Worm (Caenorhabditis elegans) whole organism, midembryonic: ENCODE measurements around the gene W02H3.3.
A peak's percentile ranks its signal among the peaks of the same experiment; 100 is the strongest.

Experiments used
- T22C8.4 ChIP-seq: fragments of 200-800 bp; sonication (Bioruptor generic); IDR thresholded peaks from 2 replicates; pipeline ENCODE4 v1.3.6; 2022; ENCODE audit warnings: missing genetic modification characterization, missing compliant biosample characterization
- cog-1 ChIP-seq: sonication (generic microtip); optimal IDR thresholded peaks from 2 replicates; lab custom pipeline; 2016; ENCODE audit warnings: missing genetic modification characterization, missing compliant biosample characterization
- flt-1 ChIP-seq: fragments of 200-800 bp; sonication (Bioruptor generic); IDR thresholded peaks from 2 replicates; pipeline ENCODE4 v1.3.6; 2022; ENCODE audit warnings: missing genetic modification characterization, missing compliant biosample characterization
- klf-2 ChIP-seq: fragments of 200-800 bp; sonication (Bioruptor generic); conservative IDR thresholded peaks from 2 replicates; pipeline ENCODE4 v1.3.6; 2022; ENCODE audit warnings: missing genetic modification reagents, missing genetic modification characterization, missing compliant biosample characterization
- med-1 ChIP-seq: sonication (generic microtip); optimal IDR thresholded peaks from 2 replicates; lab custom pipeline; 2017; ENCODE audit warnings: missing genetic modification characterization, mild to moderate bottlenecking, missing compliant biosample characterization, antibody characterized with exemption, missing genetic modification reagents; ENCODE audit not compliant: insufficient read depth
- ref-1 ChIP-seq: fragments of 200-800 bp; sonication (Bioruptor generic); conservative IDR thresholded peaks from 2 replicates; pipeline ENCODE4 v1.3.6; 2022; ENCODE audit warnings: missing genetic modification reagents, missing genetic modification characterization, missing compliant biosample characterization
- tab-1 ChIP-seq: fragments of 200-800 bp; sonication (Bioruptor generic); IDR thresholded peaks from 2 replicates; pipeline ENCODE4 v1.3.6; 2022; ENCODE audit warnings: missing genetic modification characterization, missing compliant biosample characterization
- ztf-23 ChIP-seq: fragments of 200-800 bp; sonication (Bioruptor generic); IDR thresholded peaks from 2 replicates; pipeline ENCODE4 v1.3.6; 2022; ENCODE audit warnings: missing genetic modification reagents, missing genetic modification characterization, missing compliant biosample characterization
- ztf-29 ChIP-seq: fragments of 200-800 bp; sonication (Bioruptor generic); IDR thresholded peaks from 2 replicates; pipeline ENCODE4 v1.3.6; 2022; ENCODE audit warnings: missing genetic modification reagents, missing genetic modification characterization, missing compliant biosample characterization

W02H3.3 gene

ce11 chrX:11085162-11085561 lies 12.8 kb downstream of the W02H3.3 start, which contains the start of gene W04G3.7:
Gene W04G3.7 (minus strand): TSS chrX:11085262.
- TF ChIP-seq ref-1 (GFP tag; lab: Robert Waterston, UW) (no peak), med-1 (GFP tag; lab: Kevin White, UChicago) (no peak), cog-1 (tag; lab: Kevin White, UChicago) (no peak), flt-1 (GFP tag; lab: Robert Waterston, UW) (no peak), ztf-23 (GFP tag; lab: Robert Waterston, UW) (no peak), T22C8.4 (GFP tag; lab: Robert Waterston, UW) (no peak), ztf-29 (GFP tag; lab: Robert Waterston, UW) (no peak), klf-2 (GFP tag; lab: Robert Waterston, UW) (no peak), tab-1 (GFP tag; lab: Robert Waterston, UW) (no peak)

- TF ChIP-seq med-1 (GFP tag; lab: Kevin White, UChicago) (no peak), cog-1 (tag; lab: Kevin White, UChicago) (no peak), T22C8.4 (GFP tag; lab: Robert Waterston, UW) (no peak), flt-1 (GFP tag; lab: Robert Waterston, UW) (no peak), klf-2 (GFP tag; lab: Robert Waterston, UW) (no peak), tab-1 (GFP tag; lab: Robert Waterston, UW) (no peak), ztf-29 (GFP tag; lab: Robert Waterston, UW) (no peak), ztf-23 (GFP tag; lab: Robert Waterston, UW) (no peak), ref-1 (GFP tag; lab: Robert Waterston, UW) (no peak)
Observed at ce11 chrX:11080170-11080728, 17.7 kb downstream of the W02H3.3 start, which contains the start of gene sulp-7. Gene sulp-7 (plus strand): TSS chrX:11080678.

ce11 chrX:11079667-11080066 lies 18.3 kb downstream of the W02H3.3 start, which contains the start of gene W04G3.13:
Gene W04G3.13 (minus strand): TSS chrX:11079767.
- TF ChIP-seq cog-1 (tag; lab: Kevin White, UChicago) (no peak), med-1 (GFP tag; lab: Kevin White, UChicago) (no peak), klf-2 (GFP tag; lab: Robert Waterston, UW) (no peak), ztf-23 (GFP tag; lab: Robert Waterston, UW) (no peak), ztf-29 (GFP tag; lab: Robert Waterston, UW) (no peak), tab-1 (GFP tag; lab: Robert Waterston, UW) (no peak), ref-1 (GFP tag; lab: Robert Waterston, UW) (no peak), T22C8.4 (GFP tag; lab: Robert Waterston, UW) (no peak)

ce11 chrX:11078150-11078549 lies 19.8 kb downstream of the W02H3.3 start, which contains the start of gene W04G3.10:
Gene W04G3.10 (minus strand): TSS chrX:11078250.
- TF ChIP-seq T22C8.4 (GFP tag; lab: Robert Waterston, UW): no peak
- no peak for TF ChIP-seq cog-1 (tag; lab: Kevin White, UChicago)
- no peak for TF ChIP-seq tab-1 (GFP tag; lab: Robert Waterston, UW)
- no peak for TF ChIP-seq ztf-23 (GFP tag; lab: Robert Waterston, UW)
- no peak for TF ChIP-seq ref-1 (GFP tag; lab: Robert Waterston, UW)
- TF ChIP-seq klf-2 (GFP tag; lab: Robert Waterston, UW): no peak
- TF ChIP-seq med-1 (GFP tag; lab: Kevin White, UChicago): no peak
- no peak for TF ChIP-seq ztf-29 (GFP tag; lab: Robert Waterston, UW)
- no peak for TF ChIP-seq flt-1 (GFP tag; lab: Robert Waterston, UW)

ce11 chrX:11076491-11076890 lies 21.5 kb downstream of the W02H3.3 start, which contains the start of gene W04G3.12:
Gene W04G3.12 (minus strand): TSS chrX:11076801.
- TF ChIP-seq cog-1 (tag; lab: Kevin White, UChicago) (no peak), klf-2 (GFP tag; lab: Robert Waterston, UW) (no peak), ztf-29 (GFP tag; lab: Robert Waterston, UW) (no peak), tab-1 (GFP tag; lab: Robert Waterston, UW) (no peak), T22C8.4 (GFP tag; lab: Robert Waterston, UW) (no peak)

ce11 chrX:11073358-11073757 lies 24.6 kb downstream of the W02H3.3 start, which contains the start of gene W04G3.5:
Gene W04G3.5 (plus strand): TSS chrX:11073658.
- TF ChIP-seq flt-1 (GFP tag; lab: Robert Waterston, UW): no peak
- TF ChIP-seq cog-1 (tag; lab: Kevin White, UChicago): no peak
- TF ChIP-seq ztf-29 (GFP tag; lab: Robert Waterston, UW): no peak
- no peak for TF ChIP-seq klf-2 (GFP tag; lab: Robert Waterston, UW)
- TF ChIP-seq ztf-23 (GFP tag; lab: Robert Waterston, UW): no peak
- TF ChIP-seq med-1 (GFP tag; lab: Kevin White, UChicago): no peak
- no peak for TF ChIP-seq ref-1 (GFP tag; lab: Robert Waterston, UW)
- no peak for TF ChIP-seq tab-1 (GFP tag; lab: Robert Waterston, UW)
- no peak for TF ChIP-seq T22C8.4 (GFP tag; lab: Robert Waterston, UW)

ce11 chrX:11072701-11073100 lies 25.3 kb downstream of the W02H3.3 start:
- TF ChIP-seq ztf-23 (GFP tag; lab: Robert Waterston, UW): 0 out of 2 replicates have a peak, but pooled peaks have one; percentile 51
- no peak for TF ChIP-seq tab-1 (GFP tag; lab: Robert Waterston, UW)
- TF ChIP-seq T22C8.4 (GFP tag; lab: Robert Waterston, UW): no peak

- TF ChIP-seq ref-1 (GFP tag; lab: Robert Waterston, UW) (no peak), tab-1 (GFP tag; lab: Robert Waterston, UW) (no peak), cog-1 (tag; lab: Kevin White, UChicago) (no peak), flt-1 (GFP tag; lab: Robert Waterston, UW) (no peak), ztf-29 (GFP tag; lab: Robert Waterston, UW) (no peak), ztf-23 (GFP tag; lab: Robert Waterston, UW) (no peak), klf-2 (GFP tag; lab: Robert Waterston, UW) (no peak), T22C8.4 (GFP tag; lab: Robert Waterston, UW) (no peak), med-1 (GFP tag; lab: Kevin White, UChicago) (no peak)
Observed at ce11 chrX:11068334-11068733, 29.7 kb downstream of the W02H3.3 start, which contains the start of gene apt-9. Gene apt-9 (plus strand): TSS chrX:11068527.
